Worm (Caenorhabditis elegans) whole organism, L1 larva: ENCODE data around the gene sru-1.

Experiments used
- C04F5.9 ChIP-seq: sonication (generic microtip); optimal IDR thresholded peaks from 2 replicates; lab custom pipeline; 2016; ENCODE audit warnings: missing genetic modification characterization, missing compliant biosample characterization
- aha-1 ChIP-seq: fragments of 150-350 bp; optimal IDR thresholded peaks from 2 replicates; lab custom pipeline; 2014; ENCODE audit warnings: missing biosample characterization, missing genetic modification characterization
- alr-1 ChIP-seq: fragments of 200-800 bp; sonication (Bioruptor generic); optimal IDR thresholded peaks from 2 replicates; lab custom pipeline; 2018; ENCODE audit warnings: borderline replicate concordance, mild to moderate bottlenecking, missing genetic modification characterization, missing compliant biosample characterization
- aly-2 ChIP-seq: fragments of 150-350 bp; optimal IDR thresholded peaks from 2 replicates; lab custom pipeline; 2014; ENCODE audit warnings: missing biosample characterization, missing genetic modification characterization
- ceh-63 ChIP-seq: fragments of 200-800 bp; sonication (Bioruptor generic); optimal IDR thresholded peaks from 2 replicates; lab custom pipeline; 2018; ENCODE audit warnings: mild to moderate bottlenecking, missing genetic modification characterization, missing compliant biosample characterization
- ceh-8 ChIP-seq: fragments of 200-800 bp; sonication (Bioruptor generic); optimal IDR thresholded peaks from 2 replicates; lab custom pipeline; 2018; ENCODE audit warnings: mild to moderate bottlenecking, missing genetic modification characterization, moderate library complexity, missing compliant biosample characterization
- ceh-88 ChIP-seq: fragments of 200-800 bp; sonication (Bioruptor generic); IDR thresholded peaks from 2 replicates; pipeline ENCODE4 v1.3.6; 2022; ENCODE audit warnings: missing genetic modification characterization, missing compliant biosample characterization
- ces-1 ChIP-seq: fragments of 150-350 bp; optimal IDR thresholded peaks from 2 replicates; lab custom pipeline; 2014; ENCODE audit warnings: missing biosample characterization, missing genetic modification reagents, missing genetic modification characterization
- dpl-1 ChIP-seq, 3 experiments: fragments of 150-350 bp in 2 of 3; sonication (generic microtip) in 1 of 3; optimal IDR thresholded peaks; 2 replicates each; lab custom pipeline; 2014 to 2017; ENCODE audit warnings: missing biosample characterization in 3 of 3, missing genetic modification characterization in 3 of 3, missing genetic modification reagents in 3 of 3
- efl-1 ChIP-seq, 4 experiments: fragments of 150-350 bp; optimal IDR thresholded peaks in 3 of 4; peaks in 1 of 4; 1 replicate in 1 of 4; 2 replicates in 3 of 4; lab custom pipeline; 2014; ENCODE audit warnings: missing biosample characterization in 2 of 4, missing genetic modification characterization in 2 of 4, missing genetic modification reagents in 2 of 4
- egl-13 ChIP-seq: sonication (generic microtip); optimal IDR thresholded peaks from 2 replicates; lab custom pipeline; 2016; ENCODE audit warnings: missing genotype, missing genetic modification reagents, missing genetic modification characterization, missing compliant biosample characterization
- egl-27 ChIP-seq, 2 experiments: fragments of 150-350 bp in 1 of 2; sonication (generic microtip); optimal IDR thresholded peaks; 3 replicates each; lab custom pipeline; 2017 to 2018; ENCODE audit warnings: missing biosample characterization in 2 of 2, missing genetic modification characterization in 2 of 2, missing genetic modification reagents in 2 of 2
- elt-2 ChIP-seq: sonication (generic microtip); optimal IDR thresholded peaks from 2 replicates; lab custom pipeline; 2016; ENCODE audit warnings: missing genetic modification characterization, mild to moderate bottlenecking, inconsistent platforms, missing compliant biosample characterization, missing genetic modification reagents
- elt-3 ChIP-seq, 6 experiments: fragments of 150-350 bp in 1 of 6; sonication (generic microtip); optimal IDR thresholded peaks; 2 replicates each; lab custom pipeline; 2017 to 2018; ENCODE audit warnings: missing biosample characterization in 6 of 6, missing genetic modification characterization in 6 of 6, inconsistent platforms in 1 of 6
- ets-5 ChIP-seq: fragments of 200-800 bp; sonication (Bioruptor generic); IDR thresholded peaks from 2 replicates; pipeline ENCODE4 v1.3.6; 2022; ENCODE audit warnings: missing genetic modification characterization, missing compliant biosample characterization
- fkh-10 ChIP-seq: sonication (generic microtip); optimal IDR thresholded peaks from 2 replicates; lab custom pipeline; 2017; ENCODE audit warnings: missing biosample characterization, missing genetic modification reagents, missing genetic modification characterization
- fkh-4 ChIP-seq: sonication (generic microtip); optimal IDR thresholded peaks from 2 replicates; lab custom pipeline; 2016; ENCODE audit warnings: missing compliant biosample characterization, missing genetic modification characterization, borderline replicate concordance
- fos-1 ChIP-seq: fragments of 150-350 bp; optimal IDR thresholded peaks from 2 replicates; lab custom pipeline; 2014; ENCODE audit warnings: missing biosample characterization, missing genetic modification characterization
- grh-1 ChIP-seq: fragments of 200-800 bp; sonication (Bioruptor generic); IDR thresholded peaks from 2 replicates; pipeline ENCODE4 v1.3.6; 2022; ENCODE audit warnings: missing genetic modification reagents, missing genetic modification characterization, missing compliant biosample characterization
- hlh-17 ChIP-seq: fragments of 200-800 bp; sonication (Bioruptor generic); optimal IDR thresholded peaks from 2 replicates; lab custom pipeline; 2018; ENCODE audit warnings: missing genetic modification characterization, mild to moderate bottlenecking, missing compliant biosample characterization, moderate library complexity, borderline replicate concordance
- hlh-4 ChIP-seq: sonication (generic microtip); optimal IDR thresholded peaks from 2 replicates; lab custom pipeline; 2016; ENCODE audit warnings: mild to moderate bottlenecking, missing genetic modification characterization, missing compliant biosample characterization
- jun-1 ChIP-seq: fragments of 150-350 bp; optimal IDR thresholded peaks from 2 replicates; lab custom pipeline; 2014; ENCODE audit warnings: missing biosample characterization, missing genetic modification reagents, missing genetic modification characterization
- lin-15B ChIP-seq: fragments of 150-350 bp; sonication (generic microtip); optimal IDR thresholded peaks from 3 replicates; lab custom pipeline; 2014; ENCODE audit warnings: missing biosample characterization, missing genetic modification characterization
- lin-35 ChIP-seq, 2 experiments: fragments of 150-350 bp; optimal IDR thresholded peaks; 2 replicates each; lab custom pipeline; 2014; ENCODE audit warnings: missing biosample characterization in 2 of 2, missing genetic modification characterization in 2 of 2, missing genetic modification reagents in 2 of 2
- mab-9 ChIP-seq: fragments of 200-800 bp; sonication (Bioruptor generic); IDR thresholded peaks from 2 replicates; pipeline ENCODE4 v1.3.6; 2022; ENCODE audit warnings: missing genetic modification reagents, missing genetic modification characterization, missing compliant biosample characterization
- mef-2 ChIP-seq: fragments of 150-350 bp; optimal IDR thresholded peaks from 2 replicates; lab custom pipeline; 2014; ENCODE audit warnings: missing biosample characterization, missing genetic modification characterization
- mep-1 ChIP-seq: fragments of 150-350 bp; optimal IDR thresholded peaks from 2 replicates; lab custom pipeline; 2014; ENCODE audit warnings: missing biosample characterization, missing genetic modification characterization
- nhr-237 ChIP-seq: fragments of 150-350 bp; optimal IDR thresholded peaks from 2 replicates; lab custom pipeline; 2014; ENCODE audit warnings: missing biosample characterization, missing genetic modification characterization
- nhr-28 ChIP-seq: fragments of 150-350 bp; optimal IDR thresholded peaks from 2 replicates; lab custom pipeline; 2014; ENCODE audit warnings: missing biosample characterization, missing genetic modification characterization
- nhr-77 ChIP-seq: fragments of 150-350 bp; optimal IDR thresholded peaks from 2 replicates; lab custom pipeline; 2014; ENCODE audit warnings: missing biosample characterization, missing genetic modification characterization
- rnt-1 ChIP-seq: sonication (generic microtip); optimal IDR thresholded peaks from 2 replicates; lab custom pipeline; 2016; ENCODE audit warnings: mild to moderate bottlenecking, missing genetic modification characterization, moderate library complexity, missing compliant biosample characterization
- skn-1 ChIP-seq: fragments of 150-350 bp; optimal IDR thresholded peaks from 2 replicates; lab custom pipeline; 2014; ENCODE audit warnings: missing biosample characterization, missing genetic modification characterization
- sox-4 ChIP-seq: sonication (generic microtip); optimal IDR thresholded peaks from 2 replicates; lab custom pipeline; 2016; ENCODE audit warnings: missing genetic modification characterization, missing compliant biosample characterization
- sup-37 ChIP-seq: fragments of 200-800 bp; sonication (Bioruptor generic); optimal IDR thresholded peaks from 2 replicates; lab custom pipeline; 2018; ENCODE audit warnings: mild to moderate bottlenecking, missing genetic modification characterization, missing compliant biosample characterization
- tbx-2 ChIP-seq: sonication (generic microtip); optimal IDR thresholded peaks from 2 replicates; lab custom pipeline; 2016; ENCODE audit warnings: missing genetic modification characterization, missing compliant biosample characterization
- tlp-1 ChIP-seq: fragments of 150-350 bp; optimal IDR thresholded peaks from 2 replicates; lab custom pipeline; 2014; ENCODE audit warnings: missing biosample characterization, missing genetic modification characterization
- unc-62 ChIP-seq: fragments of 150-350 bp; optimal IDR thresholded peaks from 2 replicates; lab custom pipeline; 2014; ENCODE audit warnings: missing biosample characterization, missing genetic modification reagents, missing genetic modification characterization
- zip-4 ChIP-seq: fragments of 200-800 bp; sonication (Bioruptor generic); optimal IDR thresholded peaks from 2 replicates; lab custom pipeline; 2018; ENCODE audit warnings: mild to moderate bottlenecking, missing genetic modification characterization, moderate library complexity, missing compliant biosample characterization

sru-1 gene

DNA sequence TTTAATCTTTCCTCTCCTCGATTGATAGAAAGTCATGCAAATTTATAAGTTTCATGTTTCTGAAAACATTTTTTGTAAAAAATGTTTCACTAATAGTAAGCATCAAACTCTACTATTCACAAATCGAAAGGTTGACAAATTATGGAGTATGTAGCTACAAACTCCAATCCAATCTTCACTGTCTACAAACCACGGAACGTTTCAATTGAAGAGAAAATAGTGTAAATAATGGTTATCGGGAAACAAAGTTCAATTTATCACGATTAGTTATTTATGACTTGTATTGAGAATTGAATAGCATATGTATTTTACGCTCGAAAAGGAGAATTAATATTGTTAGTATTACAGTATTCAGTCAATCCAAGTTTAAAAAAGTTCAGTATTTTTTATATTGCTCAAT lies 11.2 kb downstream of the sru-1 start:
- TF ChIP-seq tlp-1 (tag; lab: Kevin White, UChicago) (no peak), fkh-10 (no peak), ceh-88 (GFP tag; lab: Robert Waterston, UW) (no peak), lin-15B (no peak), hlh-4 (tag; lab: Kevin White, UChicago) (no peak), mep-1 (tag; lab: Kevin White, UChicago) (no peak), sup-37 (GFP tag; lab: Kevin White, UChicago) (no peak), lin-35 (GFP tag; optimal IDR thresholded peaks at IDR 0.05; lab: Kevin White, UChicago) (no peak), fkh-4 (tag; lab: Kevin White, UChicago) (no peak), mef-2 (no peak), egl-27 (tag; optimal IDR thresholded peaks at IDR 0.05; lab: Kevin White, UChicago) (no peak), rnt-1 (no peak), nhr-28 (tag; lab: Kevin White, UChicago) (no peak), fos-1 (tag; lab: Kevin White, UChicago) (no peak), efl-1 (optimal IDR thresholded peaks at IDR 0.05; lab: Kevin White, UChicago) (no peak), efl-1 (GFP tag; optimal IDR thresholded peaks at IDR 0.05 in 1 of 2; lab: Kevin White, UChicago) (no peak), ets-5 (no peak), jun-1 (tag; lab: Kevin White, UChicago) (no peak), ces-1 (GFP tag; lab: Kevin White, UChicago) (no peak), sox-4 (tag; lab: Kevin White, UChicago) (no peak)

DNA sequence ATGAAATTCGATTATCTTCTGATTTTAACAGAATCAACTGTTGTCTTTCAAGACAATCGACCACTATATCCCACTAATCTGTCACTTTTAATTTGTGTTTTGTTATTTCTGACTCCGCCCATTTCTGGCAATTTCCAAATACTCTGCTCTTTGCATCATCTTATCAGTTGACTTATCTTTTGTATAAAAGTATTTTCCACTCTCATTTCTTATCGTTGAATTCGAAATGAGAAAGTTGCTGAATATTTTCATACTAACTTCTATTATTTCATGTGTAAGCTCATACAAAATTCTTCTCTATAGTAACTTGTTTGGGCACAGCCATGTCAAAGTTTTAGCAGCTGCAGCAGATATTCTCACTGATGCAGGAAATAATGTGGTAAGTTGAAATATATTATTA lies 11.7 kb downstream of the sru-1 start, which contains the start of gene ugt-21:
Gene ugt-21 (plus strand): TSS at position 212 of the 400 bp plus-strand sequence.
- TF ChIP-seq unc-62 (GFP tag; lab: Kevin White, UChicago) = no peak
- no peak for TF ChIP-seq ceh-88 (GFP tag; lab: Robert Waterston, UW)
- TF ChIP-seq alr-1 (tag; lab: Kevin White, UChicago) = no peak
- peak; percentile 69 for TF ChIP-seq elt-2 (tag; lab: Kevin White, UChicago)
- TF ChIP-seq rnt-1 = no peak
- TF ChIP-seq efl-1 (optimal IDR thresholded peaks at IDR 0.05; lab: Kevin White, UChicago) = no peak
- TF ChIP-seq efl-1 (GFP tag; optimal IDR thresholded peaks at IDR 0.05 in 1 of 2; lab: Kevin White, UChicago) = peak in 1 of 2 experiments; percentile 69
- no peak for TF ChIP-seq skn-1 (tag; lab: Kevin White, UChicago)
- no peak for TF ChIP-seq elt-3 (tag; optimal IDR thresholded peaks at IDR 0.05; lab: Kevin White, UChicago)
- no peak for TF ChIP-seq dpl-1 (GFP tag; optimal IDR thresholded peaks at IDR 0.05; lab: Kevin White, UChicago)
- TF ChIP-seq mab-9 (GFP tag; lab: Robert Waterston, UW) = no peak
- no peak for TF ChIP-seq mep-1 (tag; lab: Kevin White, UChicago)
- no peak for TF ChIP-seq aly-2 (tag; lab: Kevin White, UChicago)
- TF ChIP-seq aha-1 (tag; lab: Kevin White, UChicago) = no peak
- TF ChIP-seq, all 84 proteins: peak for 2

DNA sequence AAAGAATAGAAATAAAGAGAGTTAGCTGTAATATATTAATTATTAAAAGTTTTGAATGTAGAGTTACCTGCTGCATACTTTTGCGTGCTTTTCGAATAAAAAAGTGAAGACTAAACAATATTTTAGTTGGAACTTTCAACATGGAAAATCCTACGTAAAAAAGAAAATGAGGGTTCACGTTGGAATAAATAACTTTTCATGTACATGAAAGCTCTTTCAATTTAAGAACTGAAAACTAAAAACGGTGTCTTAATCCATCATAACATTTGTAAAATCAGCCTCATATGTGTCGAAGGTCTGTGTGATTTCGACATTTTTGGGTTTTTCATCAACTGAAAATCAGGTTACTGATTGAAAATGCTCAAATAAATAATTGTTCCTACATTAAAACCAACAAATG lies 17.8 kb downstream of the sru-1 start, which contains the start of gene ttr-9:
Gene ttr-9 (minus strand): TSS at position 101 of the 400 bp plus-strand sequence.
- no peak for TF ChIP-seq elt-3 (tag; optimal IDR thresholded peaks at IDR 0.05; lab: Kevin White, UChicago)
- TF ChIP-seq lin-15B = no peak
- no peak for TF ChIP-seq alr-1 (tag; lab: Kevin White, UChicago)
- no peak for TF ChIP-seq C04F5.9 (tag; lab: Kevin White, UChicago)
- no peak for TF ChIP-seq lin-35 (GFP tag; optimal IDR thresholded peaks at IDR 0.05; lab: Kevin White, UChicago)
- TF ChIP-seq hlh-17 (GFP tag; lab: Kevin White, UChicago) = no peak
- TF ChIP-seq elt-2 (tag; lab: Kevin White, UChicago) = no peak
- no peak for TF ChIP-seq mef-2
- TF ChIP-seq nhr-77 (tag; lab: Kevin White, UChicago) = no peak
- TF ChIP-seq ceh-8 (GFP tag; lab: Kevin White, UChicago) = no peak
- no peak for TF ChIP-seq nhr-237
- TF ChIP-seq egl-13 (tag; lab: Kevin White, UChicago) = no peak
- no peak for TF ChIP-seq ceh-63 (GFP tag; lab: Kevin White, UChicago)
- no peak for TF ChIP-seq grh-1 (GFP tag; lab: Robert Waterston, UW)
- TF ChIP-seq tbx-2 (tag; lab: Kevin White, UChicago) = no peak
- no peak for TF ChIP-seq zip-4 (GFP tag; lab: Kevin White, UChicago)
